Fruit fly (Drosophila melanogaster) whole organism: ENCODE data around the gene CG12121.

Source experiments
- CG8478 ChIP-seq: fragments of >200 bp; optimal IDR thresholded peaks from 2 replicates; lab custom pipeline; 2018; ENCODE audit warnings: inconsistent platforms
- Dll ChIP-seq: fragments of >200 bp; optimal IDR thresholded peaks from 2 replicates; lab custom pipeline; 2017
- EcR ChIP-seq, 2 experiments: fragments of >200 bp; optimal IDR thresholded peaks; 2 replicates each; lab custom pipeline; 2017; ENCODE audit warnings: missing biosample characterization in 2 of 2, missing genetic modification characterization in 2 of 2, missing genetic modification reagents in 2 of 2
- pan ChIP-seq: fragments of >200 bp; optimal IDR thresholded peaks from 2 replicates; lab custom pipeline; 2017
- psq ChIP-seq: fragments of >200 bp; optimal IDR thresholded peaks from 2 replicates; lab custom pipeline; 2017
- usp ChIP-seq: fragments of >200 bp; optimal IDR thresholded peaks from 2 replicates; lab custom pipeline; 2017; ENCODE audit warnings: missing biosample characterization, missing genetic modification characterization, mixed read lengths

CG12121 gene

dm6 chrX:9214576-9214975 lies 17.6 kb downstream of the CG12121 start, which contains the start of gene Obp8a:
Obp8a (plus strand) TSS chrX:9214876.
- TF ChIP-seq EcR (GFP tag; optimal IDR thresholded peaks at IDR 0.05; lab: Kevin White, UChicago) (no peak), usp (GFP tag; lab: Kevin White, UChicago) (no peak), Dll (lab: Kevin White, UChicago) (no peak), CG8478 (lab: Kevin White, UChicago) (no peak), pan (lab: Kevin White, UChicago) (no peak), psq (lab: Kevin White, UChicago) (no peak)

dm6 chrX:9210787-9211186 lies 21.4 kb downstream of the CG12121 start, which contains the start of gene SmydA-9:
SmydA-9 (minus strand) TSS chrX:9210887.
- no peak for TF ChIP-seq pan (lab: Kevin White, UChicago)
- no peak for TF ChIP-seq CG8478 (lab: Kevin White, UChicago)
- no peak for TF ChIP-seq Dll (lab: Kevin White, UChicago)
- no peak for TF ChIP-seq psq (lab: Kevin White, UChicago)
- TF ChIP-seq usp (GFP tag; lab: Kevin White, UChicago) = no peak
- no peak for TF ChIP-seq EcR (GFP tag; optimal IDR thresholded peaks at IDR 0.05; lab: Kevin White, UChicago)

DNA sequence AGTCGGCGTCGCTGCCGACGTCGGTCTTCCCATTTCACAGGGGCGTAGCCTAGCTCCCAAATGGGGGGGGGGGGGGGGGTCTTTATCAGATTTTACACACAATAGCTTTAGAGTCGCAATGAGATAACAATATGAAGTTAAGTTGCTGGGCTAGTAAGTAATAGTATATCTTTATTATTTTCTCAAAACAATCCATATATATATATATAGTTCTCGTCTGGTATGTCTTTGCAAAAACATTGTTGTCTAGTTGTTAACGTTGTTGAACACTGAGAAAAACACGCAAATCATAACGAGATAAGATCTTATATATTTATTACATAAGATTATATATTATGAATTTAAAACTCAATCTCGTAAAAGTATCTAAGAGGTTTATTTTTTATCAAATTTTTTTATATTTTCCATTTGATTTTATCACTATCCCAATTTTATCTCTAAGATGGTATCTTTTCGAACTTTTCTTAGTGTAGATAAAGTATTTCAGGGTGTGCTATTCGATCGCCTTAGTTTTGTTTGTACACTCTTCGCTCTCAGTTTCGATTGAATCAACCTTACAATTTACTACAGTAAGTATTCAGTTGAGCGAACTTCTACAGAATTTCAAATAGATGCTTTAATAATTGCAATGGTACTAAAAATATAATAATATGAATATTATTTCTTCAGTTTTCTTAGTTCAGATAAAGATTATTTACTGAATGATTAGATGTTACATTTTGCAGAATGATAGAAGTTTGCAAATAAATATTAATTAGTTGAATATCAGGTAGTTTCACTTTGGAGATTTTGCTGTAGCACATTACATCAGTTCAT lies 30.1 kb downstream of the CG12121 start:
- TF ChIP-seq Dll (lab: Kevin White, UChicago) (no peak), psq (lab: Kevin White, UChicago) (no peak), pan (lab: Kevin White, UChicago) (no peak), EcR (GFP tag; optimal IDR thresholded peaks at IDR 0.05; lab: Kevin White, UChicago) (no peak), usp (GFP tag; lab: Kevin White, UChicago) (no peak), CG8478 (lab: Kevin White, UChicago) (no peak)

dm6 chrX:9201080-9201479 lies 31.1 kb downstream of the CG12121 start:
- TF ChIP-seq EcR (GFP tag; optimal IDR thresholded peaks at IDR 0.05; lab: Kevin White, UChicago) = no peak
- no peak for TF ChIP-seq usp (GFP tag; lab: Kevin White, UChicago)
- no peak for TF ChIP-seq CG8478 (lab: Kevin White, UChicago)
- TF ChIP-seq Dll (lab: Kevin White, UChicago) = no peak
- no peak for TF ChIP-seq pan (lab: Kevin White, UChicago)
- no peak for TF ChIP-seq psq (lab: Kevin White, UChicago)

- no peak for TF ChIP-seq CG8478 (lab: Kevin White, UChicago)
- no peak for TF ChIP-seq EcR (GFP tag; optimal IDR thresholded peaks at IDR 0.05; lab: Kevin White, UChicago)
- no peak for TF ChIP-seq Dll (lab: Kevin White, UChicago)
- TF ChIP-seq pan (lab: Kevin White, UChicago) = no peak
Observed at dm6 chrX:9200234-9200633, 31.9 kb downstream of the CG12121 start.

DNA sequence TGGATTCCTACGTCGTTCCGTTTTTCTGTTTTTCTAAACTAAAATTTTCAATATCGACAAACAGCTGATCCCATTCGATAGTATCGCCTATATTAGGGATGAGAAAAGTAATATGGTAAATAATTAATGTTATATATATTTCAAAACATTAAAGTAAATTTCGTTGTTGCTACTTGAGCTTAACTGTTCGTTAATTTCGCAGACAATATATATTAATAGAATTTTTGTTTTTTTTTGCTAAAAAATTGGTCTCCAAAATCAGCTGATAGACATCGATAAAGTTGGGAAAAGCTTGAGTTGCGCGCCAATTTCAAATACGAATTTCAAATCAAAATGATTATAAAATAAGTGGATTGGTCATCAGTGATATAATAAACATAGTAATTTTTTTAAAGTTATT lies 35.8 kb downstream of the CG12121 start, which contains the start of gene CG12118:
TSS of gene CG12118 (minus strand) at position 53 of the 400 bp plus-strand sequence.
- no peak for TF ChIP-seq usp (GFP tag; lab: Kevin White, UChicago)
- TF ChIP-seq pan (lab: Kevin White, UChicago) = no peak
- TF ChIP-seq EcR (GFP tag; optimal IDR thresholded peaks at IDR 0.05; lab: Kevin White, UChicago) = no peak
- TF ChIP-seq CG8478 (lab: Kevin White, UChicago) = no peak
- TF ChIP-seq Dll (lab: Kevin White, UChicago) = no peak
- no peak for TF ChIP-seq psq (lab: Kevin White, UChicago)

- no peak for TF ChIP-seq psq (lab: Kevin White, UChicago)
- TF ChIP-seq pan (lab: Kevin White, UChicago) = no peak
- TF ChIP-seq usp (GFP tag; lab: Kevin White, UChicago) = no peak
Observed at dm6 chrX:9195311-9195710, 36.9 kb downstream of the CG12121 start.

- TF ChIP-seq EcR (GFP tag; optimal IDR thresholded peaks at IDR 0.05; lab: Kevin White, UChicago) (no peak), CG8478 (lab: Kevin White, UChicago) (no peak), usp (GFP tag; lab: Kevin White, UChicago) (no peak), psq (lab: Kevin White, UChicago) (no peak), Dll (lab: Kevin White, UChicago) (no peak), pan (lab: Kevin White, UChicago) (no peak)
Observed at dm6 chrX:9193604-9194003, 38.6 kb downstream of the CG12121 start, which contains the start of gene CG12106. CG12106 (plus strand) TSS chrX:9193898.

DNA sequence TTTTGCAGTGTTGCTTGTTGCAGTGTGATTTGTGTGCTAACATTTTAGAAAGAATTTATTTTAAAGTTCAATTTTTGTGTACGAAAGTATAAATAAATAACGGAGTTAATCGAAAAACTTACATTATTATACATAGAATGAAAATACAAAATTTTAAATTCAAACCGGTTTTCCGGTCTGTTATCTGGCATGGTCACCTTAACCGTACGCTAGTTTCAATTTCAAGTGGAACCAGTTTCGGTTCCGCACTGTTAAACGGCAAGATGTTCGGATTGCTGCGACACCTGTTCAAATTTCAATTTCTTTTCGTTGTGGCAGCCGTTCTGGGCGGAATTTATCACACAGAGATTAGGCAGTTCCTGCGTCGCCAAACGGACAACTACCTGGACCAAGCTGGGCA lies 39.7 kb downstream of the CG12121 start, which contains the start of gene CG12056:
TSS of gene CG12056 (plus strand) at position 241 of the 400 bp plus-strand sequence.
- TF ChIP-seq Dll (lab: Kevin White, UChicago) (no peak), psq (lab: Kevin White, UChicago) (no peak), EcR (GFP tag; optimal IDR thresholded peaks at IDR 0.05; lab: Kevin White, UChicago) (no peak), pan (lab: Kevin White, UChicago) (no peak), CG8478 (lab: Kevin White, UChicago) (no peak), usp (GFP tag; lab: Kevin White, UChicago) (no peak)

- TF ChIP-seq pan (lab: Kevin White, UChicago) (no peak), psq (lab: Kevin White, UChicago) (no peak), Dll (lab: Kevin White, UChicago) (no peak), CG8478 (lab: Kevin White, UChicago) (no peak), usp (GFP tag; lab: Kevin White, UChicago) (no peak), EcR (GFP tag; optimal IDR thresholded peaks at IDR 0.05; lab: Kevin White, UChicago) (no peak)
Observed at dm6 chrX:9191357-9191756, 40.8 kb downstream of the CG12121 start, which contains the start of gene CG12057. CG12057 (plus strand) TSS chrX:9191657.

DNA sequence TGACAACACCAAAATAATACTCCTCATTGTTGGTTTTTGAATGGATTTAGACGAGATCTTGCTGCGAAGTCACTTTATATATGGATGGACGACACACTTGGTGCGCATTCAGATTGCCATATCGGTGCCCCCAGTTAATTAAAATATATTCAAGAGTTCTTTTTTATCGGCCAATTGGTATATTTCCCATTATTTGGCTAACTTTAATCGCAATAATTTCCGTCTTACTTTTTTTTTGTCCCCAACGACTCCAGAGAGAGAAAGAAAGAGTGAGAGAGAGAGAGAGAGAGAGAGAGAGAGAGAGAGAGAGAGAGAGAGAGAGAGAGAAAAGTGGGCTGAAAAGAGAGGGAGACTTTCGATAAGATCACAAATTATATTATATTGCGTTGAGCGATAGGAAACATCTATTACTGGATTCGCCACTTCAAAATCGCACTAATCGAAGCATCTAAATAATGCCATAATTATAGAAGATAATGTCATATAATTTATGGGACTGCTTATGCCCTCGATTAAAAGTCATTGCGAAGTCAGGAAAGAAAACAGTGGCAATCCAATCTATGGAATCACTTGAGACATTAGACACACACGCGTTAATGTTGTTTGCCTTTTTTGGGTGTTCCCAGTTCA lies 41.5 kb downstream of the CG12121 start, which contains the start of gene CG12115:
TSS of gene CG12115 (minus strand) at position 51 of the 630 bp plus-strand sequence.
- no peak for TF ChIP-seq usp (GFP tag; lab: Kevin White, UChicago)
- TF ChIP-seq CG8478 (lab: Kevin White, UChicago) = no peak
- TF ChIP-seq Dll (lab: Kevin White, UChicago) = no peak
- TF ChIP-seq EcR (GFP tag; optimal IDR thresholded peaks at IDR 0.05; lab: Kevin White, UChicago) = no peak
- no peak for TF ChIP-seq pan (lab: Kevin White, UChicago)
- no peak for TF ChIP-seq psq (lab: Kevin White, UChicago)
